Fruit fly (Drosophila melanogaster): Measurements from ENCODE around the gene CG1486.

CG1486 gene

DNA sequence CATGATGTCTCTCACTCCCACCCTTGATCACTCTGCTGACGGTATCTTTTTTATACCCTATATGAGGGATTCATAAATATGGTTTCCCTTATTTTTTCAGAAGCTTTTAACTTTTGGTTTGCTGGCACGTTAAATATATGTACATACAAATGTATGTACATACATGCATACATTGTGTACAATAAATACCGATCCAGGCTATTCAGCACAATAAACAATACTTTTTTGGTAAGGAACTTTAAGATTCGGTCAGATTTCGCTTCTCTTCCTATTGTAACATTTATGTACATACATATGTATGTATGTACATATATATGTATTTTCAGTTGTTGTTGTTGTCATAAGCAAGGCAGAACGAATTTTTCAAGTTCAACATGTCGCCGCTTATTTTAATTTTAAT, 41.8 kb upstream of the CG1486 start (continued):
- no peak for TF ChIP-seq CG32767 (GFP tag; IDR thresholded peaks at IDR 0.05)
- TF ChIP-seq bbx (GFP tag; IDR thresholded peaks at IDR 0.05; ENCODE audit: partially characterized antibody) = no peak
- no peak for TF ChIP-seq shn (GFP tag; optimal IDR thresholded peaks at IDR 0.05)
- no peak for TF ChIP-seq bab2 (GFP tag; optimal IDR thresholded peaks at IDR 0.05)
- TF ChIP-seq CG12299 (tag; optimal IDR thresholded peaks at IDR 0.05) = no peak
- TF ChIP-seq HLH4C (GFP tag; IDR thresholded peaks at IDR 0.05; ENCODE audit: partially characterized antibody) = no peak
- no peak for TF ChIP-seq Dbx (GFP tag; IDR thresholded peaks at IDR 0.05)
- no peak for TF ChIP-seq CG14965 (GFP tag; optimal IDR thresholded peaks at IDR 0.05; ENCODE audit: borderline replicate concordance)
- no peak for TF ChIP-seq CG8290 (GFP tag; optimal IDR thresholded peaks at IDR 0.05)
- no peak for TF ChIP-seq CG8290 (tag; optimal IDR thresholded peaks at IDR 0.05)
- peak; percentile 38 for TF ChIP-seq CG32532 (GFP tag; IDR thresholded peaks at IDR 0.05)
- no peak for TF ChIP-seq CG9797 (GFP tag; optimal IDR thresholded peaks at IDR 0.05)
- no peak for TF ChIP-seq Scr (GFP tag; IDR thresholded peaks at IDR 0.05; ENCODE audit: partially characterized antibody)
- TF ChIP-seq CG4617 (GFP tag; optimal IDR thresholded peaks at IDR 0.05; ENCODE audit: borderline replicate concordance) = no peak
- no peak for TF ChIP-seq CG18619 (GFP tag; optimal IDR thresholded peaks at IDR 0.05)
- TF ChIP-seq zfh1 (GFP tag; IDR thresholded peaks at IDR 0.05) = no peak
- no peak for TF ChIP-seq gcm2 (GFP tag; optimal IDR thresholded peaks at IDR 0.05)
- no peak for TF ChIP-seq CG12659 (GFP tag; optimal IDR thresholded peaks at IDR 0.05)
- no peak for TF ChIP-seq ham (GFP tag; IDR thresholded peaks at IDR 0.05)
- TF ChIP-seq jing (GFP tag; optimal IDR thresholded peaks at IDR 0.05) = no peak
- no peak for TF ChIP-seq Atf6 (GFP tag; IDR thresholded peaks at IDR 0.05)
- peak; percentile 76 for TF ChIP-seq Rfx (GFP tag; IDR thresholded peaks at IDR 0.05)
- no peak for TF ChIP-seq Opbp (GFP tag; IDR thresholded peaks at IDR 0.05; ENCODE audit: partially characterized antibody)
- no peak for TF ChIP-seq zfh2 (GFP tag; optimal IDR thresholded peaks at IDR 0.05)
- TF ChIP-seq CG1832 (GFP tag; optimal IDR thresholded peaks at IDR 0.05) = no peak
- no peak for TF ChIP-seq CG18476 (GFP tag; optimal IDR thresholded peaks at IDR 0.05)
- no peak for TF ChIP-seq CG17912 (GFP tag; optimal IDR thresholded peaks at IDR 0.05)
- no peak for TF ChIP-seq dati (GFP tag; IDR thresholded peaks at IDR 0.05)
- TF ChIP-seq scrt (GFP tag; optimal IDR thresholded peaks at IDR 0.05) = no peak
- no peak for TF ChIP-seq ash1 (GFP tag; optimal IDR thresholded peaks at IDR 0.05)
- no peak for TF ChIP-seq CG11723 (GFP tag; optimal IDR thresholded peaks at IDR 0.05)
- TF ChIP-seq disco-r (GFP tag; optimal IDR thresholded peaks at IDR 0.05) = no peak
- peak; percentile 24; the same call in 1 of the 2 replicates for TF ChIP-seq ranshi (GFP tag; IDR thresholded peaks at IDR 0.05)
- no peak for TF ChIP-seq Meics (GFP tag; optimal IDR thresholded peaks at IDR 0.05)
- no peak for TF ChIP-seq CG9876 (GFP tag; optimal IDR thresholded peaks at IDR 0.05)
- TF ChIP-seq Elba2 (GFP tag; optimal IDR thresholded peaks at IDR 0.05) = no peak
- TF ChIP-seq salm (tag; optimal IDR thresholded peaks at IDR 0.05) = no peak
- no peak for TF ChIP-seq CG31224 (GFP tag; IDR thresholded peaks at IDR 0.05)
- TF ChIP-seq nmo (GFP tag; optimal IDR thresholded peaks at IDR 0.05) = peak; percentile 11
- peak; percentile 17; the same call in 1 of the 2 replicates for TF ChIP-seq CG9932 (GFP tag; IDR thresholded peaks at IDR 0.05)
- no peak for TF ChIP-seq Camta (GFP tag; optimal IDR thresholded peaks at IDR 0.05)
- no peak for TF ChIP-seq danr (GFP tag; IDR thresholded peaks at IDR 0.05)
- TF ChIP-seq nau (GFP tag; optimal IDR thresholded peaks at IDR 0.05) = no peak
- TF ChIP-seq usp (GFP tag; optimal IDR thresholded peaks at IDR 0.05) = no peak
- TF ChIP-seq zen (tag; optimal IDR thresholded peaks at IDR 0.05) = no peak
- TF ChIP-seq Spps (tag; optimal IDR thresholded peaks at IDR 0.05) = no peak
- TF ChIP-seq Hmx (GFP tag; optimal IDR thresholded peaks at IDR 0.05) = no peak
- no peak for TF ChIP-seq cas (GFP tag; IDR thresholded peaks at IDR 0.05)
- TF ChIP-seq fd3F (GFP tag; optimal IDR thresholded peaks at IDR 0.05) = no peak
- TF ChIP-seq sd (tag; optimal IDR thresholded peaks at IDR 0.05) = no peak
- TF ChIP-seq CG2120 (GFP tag; optimal IDR thresholded peaks at IDR 0.05) = peak; percentile 23
- no peak for TF ChIP-seq CG8281 (tag; optimal IDR thresholded peaks at IDR 0.05)
